Worm (Caenorhabditis elegans) whole organism, early embryonic: ENCODE data around the gene ced-10.

ENCODE experiments used
- B0310.2 ChIP-seq: sonication (generic microtip); optimal IDR thresholded peaks from 2 replicates; lab custom pipeline; 2016; ENCODE audit warnings: mild to moderate bottlenecking, missing genetic modification characterization, missing compliant biosample characterization
- F13C5.2 ChIP-seq: sonication (generic microtip); optimal IDR thresholded peaks from 2 replicates; lab custom pipeline; 2017; ENCODE audit warnings: mild to moderate bottlenecking, missing genetic modification characterization, inconsistent platforms, missing compliant biosample characterization
- aly-1 ChIP-seq: sonication (generic microtip); optimal IDR thresholded peaks from 2 replicates; lab custom pipeline; 2016; ENCODE audit warnings: missing genetic modification characterization, missing compliant biosample characterization
- ama-1 ChIP-seq: fragments of 150-350 bp; optimal IDR thresholded peaks from 2 replicates; lab custom pipeline; 2014
- ceh-13 ChIP-seq: fragments of 200-800 bp; sonication (Bioruptor generic); optimal IDR thresholded peaks from 2 replicates; lab custom pipeline; 2018; ENCODE audit warnings: mild to moderate bottlenecking, missing genetic modification characterization, missing compliant biosample characterization
- ets-7 ChIP-seq: sonication (generic microtip); optimal IDR thresholded peaks from 2 replicates; lab custom pipeline; 2016; ENCODE audit warnings: missing genotype, missing genetic modification characterization, missing compliant biosample characterization
- flt-1 ChIP-seq: fragments of 200-800 bp; sonication (Bioruptor generic); IDR thresholded peaks from 2 replicates; pipeline ENCODE4 v1.3.6; 2022; ENCODE audit warnings: missing genetic modification characterization, missing compliant biosample characterization
- hmbx-1 ChIP-seq: sonication (generic microtip); optimal IDR thresholded peaks from 2 replicates; lab custom pipeline; 2016; ENCODE audit warnings: mild to moderate bottlenecking, missing genetic modification characterization, missing compliant biosample characterization
- hmg-4 ChIP-seq: fragments of 200-800 bp; sonication (Bioruptor generic); optimal IDR thresholded peaks from 2 replicates; lab custom pipeline; 2018; ENCODE audit warnings: mild to moderate bottlenecking, missing genetic modification characterization, missing compliant biosample characterization
- pes-1 ChIP-seq: fragments of 200-800 bp; sonication (Bioruptor generic); IDR thresholded peaks from 2 replicates; pipeline ENCODE4 v1.3.6; 2022; ENCODE audit warnings: missing genetic modification reagents, missing genetic modification characterization, missing compliant biosample characterization
- sea-1 ChIP-seq: fragments of 200-800 bp; sonication (Bioruptor generic); conservative IDR thresholded peaks from 2 replicates; pipeline ENCODE4 v1.3.6; 2022; ENCODE audit warnings: missing genetic modification characterization, missing compliant biosample characterization
- tbx-37 ChIP-seq: fragments of 200-800 bp; sonication (Bioruptor generic); conservative IDR thresholded peaks from 2 replicates; pipeline ENCODE4 v1.3.6; 2022; ENCODE audit warnings: missing genetic modification reagents, missing genetic modification characterization, missing compliant biosample characterization
- tra-4 ChIP-seq: sonication (generic microtip); optimal IDR thresholded peaks from 2 replicates; lab custom pipeline; 2017; ENCODE audit warnings: missing genetic modification characterization, missing compliant biosample characterization

ce11 chrIV:3491477-3491876 lies 17.9 kb downstream of the ced-10 start, which contains the start of gene srz-78:
- TF ChIP-seq pes-1 (GFP tag; lab: Robert Waterston, UW) (no peak), tbx-37 (no peak), ama-1 (lab: Kevin White, UChicago) (no peak), B0310.2 (no peak), hmbx-1 (tag; lab: Kevin White, UChicago) (no peak), flt-1 (GFP tag; lab: Robert Waterston, UW) (no peak), tra-4 (tag; lab: Kevin White, UChicago) (no peak), sea-1 (GFP tag; lab: Robert Waterston, UW) (no peak), ceh-13 (GFP tag; lab: Kevin White, UChicago) (no peak), aly-1 (tag; lab: Kevin White, UChicago) (no peak), ets-7 (no peak), hmg-4 (GFP tag; lab: Kevin White, UChicago) (no peak), F13C5.2 (no peak)
